Worm (Caenorhabditis elegans) whole organism, early embryonic: ENCODE measurements around the gene K08D12.8.

Source experiments
- B0310.2 ChIP-seq: sonication (generic microtip); optimal IDR thresholded peaks from 2 replicates; lab custom pipeline; 2016; ENCODE audit warnings: mild to moderate bottlenecking, missing genetic modification characterization, missing compliant biosample characterization
- F13C5.2 ChIP-seq: sonication (generic microtip); optimal IDR thresholded peaks from 2 replicates; lab custom pipeline; 2017; ENCODE audit warnings: mild to moderate bottlenecking, missing genetic modification characterization, inconsistent platforms, missing compliant biosample characterization
- aly-1 ChIP-seq: sonication (generic microtip); optimal IDR thresholded peaks from 2 replicates; lab custom pipeline; 2016; ENCODE audit warnings: missing genetic modification characterization, missing compliant biosample characterization
- ama-1 ChIP-seq: fragments of 150-350 bp; optimal IDR thresholded peaks from 2 replicates; lab custom pipeline; 2014
- ceh-13 ChIP-seq: fragments of 200-800 bp; sonication (Bioruptor generic); optimal IDR thresholded peaks from 2 replicates; lab custom pipeline; 2018; ENCODE audit warnings: mild to moderate bottlenecking, missing genetic modification characterization, missing compliant biosample characterization
- ceh-36 ChIP-seq: sonication (generic microtip); optimal IDR thresholded peaks from 2 replicates; lab custom pipeline; 2016; ENCODE audit warnings: missing genetic modification characterization, inconsistent platforms, missing compliant biosample characterization
- ets-7 ChIP-seq: sonication (generic microtip); optimal IDR thresholded peaks from 2 replicates; lab custom pipeline; 2016; ENCODE audit warnings: missing genotype, missing genetic modification characterization, missing compliant biosample characterization
- flt-1 ChIP-seq: fragments of 200-800 bp; sonication (Bioruptor generic); IDR thresholded peaks from 2 replicates; pipeline ENCODE4 v1.3.6; 2022; ENCODE audit warnings: missing genetic modification characterization, missing compliant biosample characterization
- hmbx-1 ChIP-seq: sonication (generic microtip); optimal IDR thresholded peaks from 2 replicates; lab custom pipeline; 2016; ENCODE audit warnings: mild to moderate bottlenecking, missing genetic modification characterization, missing compliant biosample characterization
- hmg-4 ChIP-seq: fragments of 200-800 bp; sonication (Bioruptor generic); optimal IDR thresholded peaks from 2 replicates; lab custom pipeline; 2018; ENCODE audit warnings: mild to moderate bottlenecking, missing genetic modification characterization, missing compliant biosample characterization
- hnd-1 ChIP-seq: sonication (generic microtip); optimal IDR thresholded peaks from 2 replicates; lab custom pipeline; 2016; ENCODE audit warnings: missing genetic modification characterization, missing compliant biosample characterization
- pes-1 ChIP-seq: fragments of 200-800 bp; sonication (Bioruptor generic); IDR thresholded peaks from 2 replicates; pipeline ENCODE4 v1.3.6; 2022; ENCODE audit warnings: missing genetic modification reagents, missing genetic modification characterization, missing compliant biosample characterization
- scrt-1 ChIP-seq: fragments of 200-800 bp; sonication (Bioruptor generic); IDR thresholded peaks from 2 replicates; pipeline ENCODE4 v1.3.6; 2022; ENCODE audit warnings: missing genetic modification characterization, missing compliant biosample characterization
- sea-1 ChIP-seq: fragments of 200-800 bp; sonication (Bioruptor generic); conservative IDR thresholded peaks from 2 replicates; pipeline ENCODE4 v1.3.6; 2022; ENCODE audit warnings: missing genetic modification characterization, missing compliant biosample characterization
- tbx-11 ChIP-seq: fragments of 200-800 bp; sonication (Bioruptor generic); IDR thresholded peaks from 2 replicates; pipeline ENCODE4 v1.3.6; 2022; ENCODE audit warnings: missing genetic modification characterization, missing compliant biosample characterization
- tbx-37 ChIP-seq: fragments of 200-800 bp; sonication (Bioruptor generic); conservative IDR thresholded peaks from 2 replicates; pipeline ENCODE4 v1.3.6; 2022; ENCODE audit warnings: missing genetic modification reagents, missing genetic modification characterization, missing compliant biosample characterization
- tra-4 ChIP-seq: sonication (generic microtip); optimal IDR thresholded peaks from 2 replicates; lab custom pipeline; 2017; ENCODE audit warnings: missing genetic modification characterization, missing compliant biosample characterization

Gene K08D12.8

ce11 chrIV:1761553-1761952 is 35.6 kb downstream of the K08D12.8 start, which contains the start of gene Y41D4A.7:
TSS of gene Y41D4A.7 (minus strand) at chrIV:1761570.
- TF ChIP-seq tbx-11 (GFP tag; lab: Robert Waterston, UW): no peak
- no peak for TF ChIP-seq F13C5.2 (tag; lab: Kevin White, UChicago)
- no peak for TF ChIP-seq ceh-13 (GFP tag; lab: Kevin White, UChicago)
- TF ChIP-seq hnd-1 (tag; lab: Kevin White, UChicago): no peak
- no peak for TF ChIP-seq sea-1 (GFP tag; lab: Robert Waterston, UW)
- no peak for TF ChIP-seq aly-1 (tag; lab: Kevin White, UChicago)
- no peak for TF ChIP-seq ceh-36 (tag; lab: Kevin White, UChicago)
- no peak for TF ChIP-seq hmg-4 (GFP tag; lab: Kevin White, UChicago)
- no peak for TF ChIP-seq tbx-37
- TF ChIP-seq B0310.2 (tag; lab: Kevin White, UChicago): no peak
- no peak for TF ChIP-seq scrt-1
- TF ChIP-seq flt-1 (GFP tag; lab: Robert Waterston, UW): no peak
- TF ChIP-seq hmbx-1 (tag; lab: Kevin White, UChicago): no peak
- TF ChIP-seq ets-7 (tag; lab: Kevin White, UChicago): no peak
- no peak for TF ChIP-seq pes-1 (GFP tag; lab: Robert Waterston, UW)
- TF ChIP-seq tra-4: no peak
- no peak for TF ChIP-seq ama-1

DNA sequence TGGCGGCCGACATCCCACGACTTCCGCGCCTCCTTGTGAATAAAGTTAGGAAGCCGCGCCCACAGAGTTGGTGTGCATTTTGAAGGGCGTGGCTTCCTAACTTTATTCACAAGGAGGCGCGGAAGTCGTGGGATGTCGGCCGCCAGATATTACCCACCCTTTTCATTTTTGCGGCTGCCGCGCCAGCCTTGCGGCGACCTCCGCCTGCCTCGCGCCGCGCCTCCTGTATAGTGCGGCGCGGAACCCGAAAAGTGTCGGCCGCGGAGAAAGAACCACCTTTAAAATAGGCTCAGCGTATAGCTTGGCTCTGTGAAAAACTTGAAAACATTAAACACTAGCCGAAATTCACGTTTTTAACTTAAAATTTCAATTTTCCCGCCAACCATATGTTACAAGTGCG is 37.5 kb downstream of the K08D12.8 start:
- no peak for TF ChIP-seq hnd-1 (tag; lab: Kevin White, UChicago)
- no peak for TF ChIP-seq hmg-4 (GFP tag; lab: Kevin White, UChicago)
- TF ChIP-seq tra-4: no peak
- no peak for TF ChIP-seq F13C5.2 (tag; lab: Kevin White, UChicago)
- TF ChIP-seq tbx-11 (GFP tag; lab: Robert Waterston, UW): no peak
- TF ChIP-seq ceh-13 (GFP tag; lab: Kevin White, UChicago): no peak

ce11 chrIV:1765954-1766353 is 40.0 kb downstream of the K08D12.8 start:
- TF ChIP-seq aly-1 (tag; lab: Kevin White, UChicago) (no peak), scrt-1 (no peak), tra-4 (no peak), hmbx-1 (tag; lab: Kevin White, UChicago) (no peak), flt-1 (GFP tag; lab: Robert Waterston, UW) (no peak), ets-7 (tag; lab: Kevin White, UChicago) (no peak), tbx-37 (no peak), hnd-1 (tag; lab: Kevin White, UChicago) (no peak)

DNA sequence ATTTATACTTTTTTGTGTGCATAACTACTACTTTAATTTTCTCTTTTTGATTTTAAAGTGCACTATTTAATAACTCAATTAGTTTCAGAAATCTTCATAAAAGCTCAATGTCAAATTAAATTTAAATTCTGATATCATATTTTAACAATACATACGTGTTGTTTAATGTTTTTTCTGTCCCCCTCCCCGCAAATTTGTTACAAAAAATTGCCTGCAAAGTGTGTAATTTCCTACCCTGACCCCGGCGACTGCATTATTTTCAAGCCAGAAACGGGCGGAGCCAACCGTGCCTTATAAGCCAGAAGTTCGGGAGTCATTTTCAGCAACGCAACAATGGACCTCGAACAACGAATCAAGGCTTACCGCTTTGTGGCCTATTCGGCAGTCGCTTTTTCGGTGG is 42.3 kb downstream of the K08D12.8 start, which contains the start of gene col-108:
Gene col-108, plus strand, starts transcription at position 301 of the 400 bp plus-strand sequence.
- no peak for TF ChIP-seq pes-1 (GFP tag; lab: Robert Waterston, UW)
- no peak for TF ChIP-seq B0310.2 (tag; lab: Kevin White, UChicago)
- TF ChIP-seq hnd-1 (tag; lab: Kevin White, UChicago): no peak
- TF ChIP-seq sea-1 (GFP tag; lab: Robert Waterston, UW): no peak
- no peak for TF ChIP-seq hmbx-1 (tag; lab: Kevin White, UChicago)
- TF ChIP-seq ceh-13 (GFP tag; lab: Kevin White, UChicago): no peak
- no peak for TF ChIP-seq aly-1 (tag; lab: Kevin White, UChicago)
- TF ChIP-seq ceh-36 (tag; lab: Kevin White, UChicago): no peak
- TF ChIP-seq tra-4: no peak
- no peak for TF ChIP-seq F13C5.2 (tag; lab: Kevin White, UChicago)
- no peak for TF ChIP-seq flt-1 (GFP tag; lab: Robert Waterston, UW)
- no peak for TF ChIP-seq ama-1
- TF ChIP-seq hmg-4 (GFP tag; lab: Kevin White, UChicago): no peak
- no peak for TF ChIP-seq tbx-11 (GFP tag; lab: Robert Waterston, UW)

DNA sequence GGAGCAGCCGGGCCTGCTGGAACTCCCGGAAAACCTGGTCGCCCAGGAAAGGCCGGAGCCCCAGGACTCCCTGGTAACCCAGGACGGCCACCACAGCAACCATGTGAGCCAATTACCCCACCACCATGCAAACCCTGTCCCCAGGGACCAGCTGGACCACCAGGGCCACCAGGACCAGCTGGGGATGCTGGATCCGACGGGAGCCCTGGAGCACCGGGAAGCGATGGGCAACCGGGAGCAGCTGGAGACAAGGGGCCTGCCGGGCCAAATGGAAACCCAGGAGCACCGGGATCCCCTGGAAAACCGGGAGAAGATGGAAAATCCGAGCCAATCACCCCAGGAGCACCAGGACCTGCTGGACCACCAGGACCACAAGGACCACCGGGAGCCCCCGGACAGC is 43.1 kb downstream of the K08D12.8 start:
- peak; percentile 75 for TF ChIP-seq aly-1 (tag; lab: Kevin White, UChicago)
- no peak for TF ChIP-seq pes-1 (GFP tag; lab: Robert Waterston, UW)
- peak; percentile 47 for TF ChIP-seq hmg-4 (GFP tag; lab: Kevin White, UChicago)

DNA sequence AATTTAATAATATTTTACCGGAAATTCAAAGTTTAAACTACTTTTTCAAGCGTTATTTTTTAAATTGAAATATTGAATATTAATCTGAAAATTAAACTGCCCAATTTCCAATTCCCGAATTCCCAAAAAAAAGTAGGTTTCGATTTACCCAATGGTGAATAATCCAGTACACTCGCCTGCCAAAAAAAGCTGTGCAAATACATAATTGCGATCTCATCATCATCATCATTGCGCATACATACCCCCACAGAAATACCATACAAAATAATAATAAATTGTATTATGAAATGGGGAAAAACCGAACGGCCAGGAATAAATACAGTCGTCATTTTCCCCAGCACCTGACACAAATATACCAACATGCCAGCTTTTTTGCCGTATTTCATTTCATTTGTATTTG is 45.9 kb downstream of the K08D12.8 start, which contains the start of gene Y41D4A.1:
Gene Y41D4A.1, plus strand, starts transcription at position 301 of the 400 bp plus-strand sequence.
- TF ChIP-seq ceh-36 (tag; lab: Kevin White, UChicago) (no peak), ama-1 (no peak), ceh-13 (GFP tag; lab: Kevin White, UChicago) (no peak), sea-1 (GFP tag; lab: Robert Waterston, UW) (no peak), hmg-4 (GFP tag; lab: Kevin White, UChicago) (no peak), hmbx-1 (tag; lab: Kevin White, UChicago) (no peak), tra-4 (no peak), aly-1 (tag; lab: Kevin White, UChicago) (no peak), tbx-11 (GFP tag; lab: Robert Waterston, UW) (no peak), tbx-37 (no peak), F13C5.2 (tag; lab: Kevin White, UChicago) (no peak), scrt-1 (no peak), flt-1 (GFP tag; lab: Robert Waterston, UW) (no peak), pes-1 (GFP tag; lab: Robert Waterston, UW) (no peak), hnd-1 (tag; lab: Kevin White, UChicago) (no peak), ets-7 (tag; lab: Kevin White, UChicago) (no peak)
